Worm (Caenorhabditis elegans) whole organism, late embryonic: ENCODE results near the gene nhr-163.

Experiments
- C08G9.2 ChIP-seq: sonication (generic microtip); optimal IDR thresholded peaks from 2 replicates; lab custom pipeline; 2016; ENCODE audit warnings: mild to moderate bottlenecking, missing genetic modification characterization, moderate library complexity, missing compliant biosample characterization
- F13H6.1 ChIP-seq: sonication (generic microtip); optimal IDR thresholded peaks from 2 replicates; lab custom pipeline; 2016; ENCODE audit warnings: missing genetic modification characterization, missing compliant biosample characterization
- K02D7.2 ChIP-seq: sonication (generic microtip); optimal IDR thresholded peaks from 2 replicates; lab custom pipeline; 2017; ENCODE audit warnings: mild to moderate bottlenecking, missing genetic modification characterization, missing compliant biosample characterization
- ahr-1 ChIP-seq: sonication (generic microtip); optimal IDR thresholded peaks from 2 replicates; lab custom pipeline; 2016; ENCODE audit warnings: missing genetic modification characterization, missing compliant biosample characterization
- ama-1 ChIP-seq: fragments of 150-350 bp; optimal IDR thresholded peaks from 2 replicates; lab custom pipeline; 2014
- ceh-22 ChIP-seq: sonication (generic microtip); optimal IDR thresholded peaks from 2 replicates; lab custom pipeline; 2017; ENCODE audit warnings: missing biosample characterization, missing genetic modification characterization
- ceh-34 ChIP-seq: sonication (generic microtip); optimal IDR thresholded peaks from 2 replicates; lab custom pipeline; 2016; ENCODE audit warnings: mild to moderate bottlenecking, missing genetic modification characterization, missing compliant biosample characterization
- ceh-48 ChIP-seq: sonication (generic microtip); optimal IDR thresholded peaks from 2 replicates; lab custom pipeline; 2016; ENCODE audit warnings: missing genetic modification characterization, inconsistent platforms, missing compliant biosample characterization
- ceh-9 ChIP-seq: sonication (generic microtip); optimal IDR thresholded peaks from 2 replicates; lab custom pipeline; 2016; ENCODE audit warnings: mild to moderate bottlenecking, missing genetic modification characterization, inconsistent platforms, missing compliant biosample characterization
- elt-2 ChIP-seq: sonication (generic microtip); optimal IDR thresholded peaks from 2 replicates; lab custom pipeline; 2016; ENCODE audit warnings: missing genetic modification reagents, missing genetic modification characterization, missing compliant biosample characterization
- elt-4 ChIP-seq: sonication (generic microtip); optimal IDR thresholded peaks from 2 replicates; lab custom pipeline; 2016; ENCODE audit warnings: missing genetic modification characterization, missing compliant biosample characterization
- fkh-6 ChIP-seq: sonication (generic microtip); optimal IDR thresholded peaks from 2 replicates; lab custom pipeline; 2016; ENCODE audit warnings: missing genetic modification characterization, missing compliant biosample characterization
- gmeb-2 ChIP-seq: sonication (generic microtip); optimal IDR thresholded peaks from 2 replicates; lab custom pipeline; 2016; ENCODE audit warnings: missing genetic modification characterization, inconsistent platforms, missing compliant biosample characterization
- hlh-6 ChIP-seq: sonication (generic microtip); optimal IDR thresholded peaks from 2 replicates; lab custom pipeline; 2016; ENCODE audit warnings: missing genotype, missing genetic modification characterization, missing compliant biosample characterization
- lim-6 ChIP-seq: sonication (generic microtip); optimal IDR thresholded peaks from 2 replicates; lab custom pipeline; 2016; ENCODE audit warnings: missing genetic modification characterization, missing compliant biosample characterization
- madf-2 ChIP-seq: sonication (generic microtip); optimal IDR thresholded peaks from 2 replicates; lab custom pipeline; 2017; ENCODE audit warnings: missing genetic modification characterization, missing compliant biosample characterization
- mec-3 ChIP-seq: sonication (generic microtip); optimal IDR thresholded peaks from 2 replicates; lab custom pipeline; 2016; ENCODE audit warnings: borderline replicate concordance, missing genetic modification characterization, missing compliant biosample characterization
- nhr-11 ChIP-seq: fragments of 150-350 bp; optimal IDR thresholded peaks from 2 replicates; lab custom pipeline; 2014; ENCODE audit warnings: missing biosample characterization, missing genetic modification characterization
- npax-4 ChIP-seq: sonication (generic microtip); optimal IDR thresholded peaks from 2 replicates; lab custom pipeline; 2016; ENCODE audit warnings: missing genetic modification characterization, missing compliant biosample characterization
- odd-2 ChIP-seq: sonication (generic microtip); optimal IDR thresholded peaks from 2 replicates; lab custom pipeline; 2017; ENCODE audit warnings: antibody characterized with exemption, mild to moderate bottlenecking, missing genetic modification characterization, missing compliant biosample characterization
- pat-9 ChIP-seq: fragments of 200-800 bp; sonication (Bioruptor generic); optimal IDR thresholded peaks from 2 replicates; lab custom pipeline; 2018; ENCODE audit warnings: mild to moderate bottlenecking, missing genetic modification characterization, moderate library complexity, missing compliant biosample characterization
- pax-1 ChIP-seq: fragments of 150-350 bp; optimal IDR thresholded peaks from 2 replicates; lab custom pipeline; 2014; ENCODE audit warnings: missing biosample characterization, missing genetic modification characterization
- pha-4 ChIP-seq: fragments of 150-350 bp; optimal IDR thresholded peaks from 2 replicates; lab custom pipeline; 2018; ENCODE audit warnings: missing biosample characterization, missing genetic modification reagents, missing genetic modification characterization
- pros-1 ChIP-seq: fragments of 150-350 bp; optimal IDR thresholded peaks from 2 replicates; lab custom pipeline; 2014; ENCODE audit warnings: missing biosample characterization, missing genetic modification reagents, missing genetic modification characterization
- rnt-1 ChIP-seq: sonication (generic microtip); optimal IDR thresholded peaks from 2 replicates; lab custom pipeline; 2016; ENCODE audit warnings: missing genetic modification characterization, missing compliant biosample characterization
- sdc-2 ChIP-seq: sonication (generic microtip); optimal IDR thresholded peaks from 2 replicates; lab custom pipeline; 2016; ENCODE audit warnings: missing genotype, missing genetic modification characterization, missing compliant biosample characterization
- sox-2 ChIP-seq: fragments of 200-800 bp; sonication (Bioruptor generic); IDR thresholded peaks from 2 replicates; pipeline ENCODE4 v1.3.6; 2022; ENCODE audit warnings: missing genetic modification reagents, missing genetic modification characterization, missing compliant biosample characterization
- sox-4 ChIP-seq: sonication (generic microtip); optimal IDR thresholded peaks from 2 replicates; lab custom pipeline; 2017; ENCODE audit warnings: mild to moderate bottlenecking, missing genetic modification characterization, inconsistent platforms, missing compliant biosample characterization
- syd-9 ChIP-seq: sonication (generic microtip); optimal IDR thresholded peaks from 2 replicates; lab custom pipeline; 2016; ENCODE audit warnings: mild to moderate bottlenecking, missing genetic modification characterization, moderate library complexity, missing compliant biosample characterization
- unc-3 ChIP-seq, 2 experiments: fragments of 200-800 bp in 1 of 2; sonication (Bioruptor generic) in 1 of 2; sonication (generic microtip) in 1 of 2; conservative IDR thresholded peaks in 1 of 2; optimal IDR thresholded peaks in 1 of 2; 2 replicates each; pipeline versions ENCODE4 v1.3.6 to Lab custom; 2016 to 2022; ENCODE audit warnings: missing compliant biosample characterization in 2 of 2, missing genetic modification characterization in 2 of 2, missing genetic modification reagents in 1 of 2
- unc-42 ChIP-seq: sonication (generic microtip); optimal IDR thresholded peaks from 2 replicates; lab custom pipeline; 2016; ENCODE audit warnings: missing genotype, missing genetic modification characterization, missing compliant biosample characterization
- unc-55 ChIP-seq: sonication (generic microtip); optimal IDR thresholded peaks from 2 replicates; lab custom pipeline; 2017; ENCODE audit warnings: missing biosample characterization, missing genetic modification reagents, missing genetic modification characterization
- unc-86 ChIP-seq: sonication (generic microtip); optimal IDR thresholded peaks from 2 replicates; lab custom pipeline; 2016; ENCODE audit warnings: missing genetic modification characterization, missing compliant biosample characterization

nhr-163 gene

ce11 chrV:6985943-6986342 lies at the start of gene nhr-163:
nhr-163 (minus strand) TSS chrV:6986043.
- no peak for TF ChIP-seq lim-6 (tag; lab: Kevin White, UChicago)
- TF ChIP-seq sox-2 (GFP tag; lab: Robert Waterston, UW): no peak
- no peak for TF ChIP-seq pax-1 (tag; lab: Kevin White, UChicago)
- no peak for TF ChIP-seq unc-42 (tag; lab: Kevin White, UChicago)
- no peak for TF ChIP-seq hlh-6 (tag; lab: Kevin White, UChicago)
- no peak for TF ChIP-seq pat-9
- no peak for TF ChIP-seq pros-1 (tag; lab: Kevin White, UChicago)
- TF ChIP-seq ahr-1 (tag; lab: Kevin White, UChicago): no peak
- no peak for TF ChIP-seq rnt-1 (tag; lab: Kevin White, UChicago)
- TF ChIP-seq ceh-9 (tag; lab: Kevin White, UChicago): no peak
- TF ChIP-seq gmeb-2 (tag; lab: Kevin White, UChicago): no peak
- no peak for TF ChIP-seq elt-4 (tag; lab: Kevin White, UChicago)
- no peak for TF ChIP-seq mec-3 (tag; lab: Kevin White, UChicago)
- TF ChIP-seq pha-4 (tag; lab: Kevin White, UChicago): no peak
- TF ChIP-seq ceh-22 (tag; lab: Kevin White, UChicago): no peak
- TF ChIP-seq, all 69 proteins: peak for 0

ce11 chrV:7027055-7027454 lies 41.2 kb upstream of the nhr-163 start, which contains the start of gene F20A1.6:
F20A1.6 (minus strand) TSS chrV:7027155.
- TF ChIP-seq lim-6 (tag; lab: Kevin White, UChicago): no peak
- TF ChIP-seq pax-1 (tag; lab: Kevin White, UChicago): no peak
- TF ChIP-seq odd-2 (tag; lab: Kevin White, UChicago): no peak
- no peak for TF ChIP-seq mec-3 (tag; lab: Kevin White, UChicago)
- no peak for TF ChIP-seq madf-2 (tag; lab: Kevin White, UChicago)
- TF ChIP-seq ama-1 (lab: Kevin White, UChicago): no peak
- no peak for TF ChIP-seq unc-86 (tag; lab: Kevin White, UChicago)

- TF ChIP-seq elt-2: no peak
- TF ChIP-seq sox-4: no peak
- TF ChIP-seq nhr-11 (tag; lab: Kevin White, UChicago): no peak
- TF ChIP-seq unc-3 (GFP tag; conservative IDR thresholded peaks at IDR 0.05; lab: Robert Waterston, UW): no peak
- TF ChIP-seq unc-3 (tag; optimal IDR thresholded peaks at IDR 0.05; lab: Kevin White, UChicago): no peak
- no peak for TF ChIP-seq sox-2 (GFP tag; lab: Robert Waterston, UW)
- TF ChIP-seq rnt-1 (tag; lab: Kevin White, UChicago): no peak
- TF ChIP-seq ceh-34 (tag; lab: Kevin White, UChicago): no peak
- no peak for TF ChIP-seq pros-1 (tag; lab: Kevin White, UChicago)
- TF ChIP-seq fkh-6: no peak
- TF ChIP-seq K02D7.2 (tag; lab: Kevin White, UChicago): no peak
- no peak for TF ChIP-seq npax-4
- no peak for TF ChIP-seq unc-55
- no peak for TF ChIP-seq ceh-48 (tag; lab: Kevin White, UChicago)
Measured at ce11 chrV:7022981-7023380, 37.1 kb upstream of the nhr-163 start.

- no peak for TF ChIP-seq sox-2 (GFP tag; lab: Robert Waterston, UW)
Measured at ce11 chrV:7021772-7022171, 35.9 kb upstream of the nhr-163 start, which contains the start of gene F20A1.4. F20A1.4 (minus strand) TSS chrV:7021872.

- no peak for TF ChIP-seq ceh-48 (tag; lab: Kevin White, UChicago)
- no peak for TF ChIP-seq F13H6.1 (tag; lab: Kevin White, UChicago)
- TF ChIP-seq ahr-1 (tag; lab: Kevin White, UChicago): no peak
- no peak for TF ChIP-seq nhr-11 (tag; lab: Kevin White, UChicago)
- TF ChIP-seq unc-3 (GFP tag; conservative IDR thresholded peaks at IDR 0.05; lab: Robert Waterston, UW): no peak
- no peak for TF ChIP-seq unc-3 (tag; optimal IDR thresholded peaks at IDR 0.05; lab: Kevin White, UChicago)
- no peak for TF ChIP-seq pax-1 (tag; lab: Kevin White, UChicago)
- TF ChIP-seq madf-2 (tag; lab: Kevin White, UChicago): no peak
- no peak for TF ChIP-seq C08G9.2 (tag; lab: Kevin White, UChicago)
- TF ChIP-seq sdc-2: no peak
- TF ChIP-seq syd-9 (tag; lab: Kevin White, UChicago): no peak
Measured at ce11 chrV:7017059-7017458, 31.2 kb upstream of the nhr-163 start, which contains the start of gene srsx-32. srsx-32 (plus strand) TSS chrV:7017359.
